Fruit fly (Drosophila melanogaster): Measurements from ENCODE around the gene CG33128.

- TF ChIP-seq D1 (tag; optimal IDR thresholded peaks at IDR 0.05) (no peak), CG9948 (tag; optimal IDR thresholded peaks at IDR 0.05) (no peak), CG4496 (GFP tag; IDR thresholded peaks at IDR 0.05) (no peak), Ets98B (GFP tag; IDR thresholded peaks at IDR 0.05) (no peak), CG32121 (GFP tag; IDR thresholded peaks at IDR 0.05) (no peak), CG17806 (tag; optimal IDR thresholded peaks at IDR 0.05) (no peak), Pif1A (GFP tag; optimal IDR thresholded peaks at IDR 0.05) (no peak), CG8301 (tag; optimal IDR thresholded peaks at IDR 0.05) (no peak), Pif1B (GFP tag; optimal IDR thresholded peaks at IDR 0.05) (no peak), fd96Ca (GFP tag; IDR thresholded peaks at IDR 0.05) (no peak), gl (tag; optimal IDR thresholded peaks at IDR 0.05) (no peak), rn (GFP tag; IDR thresholded peaks at IDR 0.05) (no peak), CG14655 (GFP tag; optimal IDR thresholded peaks at IDR 0.05) (no peak)
These were observed 44.0 kb upstream of the CG33128 start for dm6 chr2L:1449718-1450441.

Measured in whole organism, pupa.